Fruit fly (Drosophila melanogaster): ENCODE measurements around the gene GCC88.
A peak's percentile ranks its signal among the peaks of the same experiment; 100 is the strongest.

The GCC88 gene

DNA sequence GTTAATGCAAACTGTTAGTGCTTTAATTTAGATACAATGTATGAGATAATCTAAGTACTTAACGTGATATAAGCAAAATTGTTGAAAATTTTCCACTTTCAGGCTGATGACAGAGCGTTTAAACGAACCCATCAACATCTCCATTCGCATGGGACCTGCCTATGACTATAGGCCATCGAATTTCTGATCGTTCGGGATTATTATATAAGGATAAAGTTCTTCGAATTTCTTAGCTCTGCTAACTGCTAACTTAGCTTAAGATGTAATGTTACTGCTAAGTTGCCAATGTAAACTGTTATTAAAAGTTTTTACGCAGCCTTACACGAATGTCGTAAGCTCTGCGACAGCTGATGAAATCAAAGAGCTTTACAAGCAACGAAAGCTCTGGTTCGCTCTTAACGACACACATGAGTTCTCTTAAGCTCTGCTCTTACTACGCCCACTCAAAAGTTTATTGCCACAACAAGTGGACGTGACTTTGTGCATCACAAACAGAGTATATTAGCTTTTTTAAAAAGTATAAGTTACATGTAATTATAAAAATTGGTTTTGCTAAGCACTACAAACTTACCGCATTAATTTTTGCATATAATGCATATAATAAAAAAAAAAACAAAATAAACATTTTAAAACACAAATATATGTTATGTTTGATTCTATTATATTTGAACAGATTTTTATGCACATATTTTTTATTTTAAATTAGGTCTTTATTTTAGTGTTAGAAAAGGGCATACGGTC lies 33.6 kb downstream of the GCC88 start:
- peak; percentile 84 for TF ChIP-seq CG1620 (GFP tag; optimal IDR thresholded peaks at IDR 0.05)
- TF ChIP-seq CG5204 (GFP tag; optimal IDR thresholded peaks at IDR 0.05) = peak; percentile 94
- peak; percentile 96 for TF ChIP-seq CG14711 (tag; optimal IDR thresholded peaks at IDR 0.05)
- peak; percentile 99 for TF ChIP-seq CG12768 (GFP tag; optimal IDR thresholded peaks at IDR 0.05)
- peak; percentile 89 for TF ChIP-seq tj (GFP tag; optimal IDR thresholded peaks at IDR 0.05)
- peak; percentile 89 for TF ChIP-seq Hr96 (GFP tag; optimal IDR thresholded peaks at IDR 0.05)
- TF ChIP-seq CG7101 (tag; optimal IDR thresholded peaks at IDR 0.05) = peak; percentile 98
- no peak for TF ChIP-seq cnc (optimal IDR thresholded peaks at IDR 0.05)
- peak; percentile 83 for TF ChIP-seq toe (GFP tag; optimal IDR thresholded peaks at IDR 0.05)
- peak; percentile 98 for TF ChIP-seq CG11617 (GFP tag; optimal IDR thresholded peaks at IDR 0.05)
- peak; percentile 93 for TF ChIP-seq pad (GFP tag; optimal IDR thresholded peaks at IDR 0.05)
- peak; percentile 98 for TF ChIP-seq Clk (GFP tag; optimal IDR thresholded peaks at IDR 0.05)
- peak; percentile 88 for TF ChIP-seq ovo (GFP tag; optimal IDR thresholded peaks at IDR 0.05)
- TF ChIP-seq Crg-1 (GFP tag; optimal IDR thresholded peaks at IDR 0.05) = peak; percentile 80
- TF ChIP-seq bab1 (GFP tag; optimal IDR thresholded peaks at IDR 0.05) = peak; percentile 95
- peak; percentile 98 for TF ChIP-seq cic (GFP tag; optimal IDR thresholded peaks at IDR 0.05)
- TF ChIP-seq CG7045 (GFP tag; optimal IDR thresholded peaks at IDR 0.05) = peak; percentile 100
- peak; percentile 97 for TF ChIP-seq CG33017 (tag; optimal IDR thresholded peaks at IDR 0.05)
- TF ChIP-seq Mnt (GFP tag; optimal IDR thresholded peaks at IDR 0.05) = no peak
- peak; percentile 96 for TF ChIP-seq kay (GFP tag; ENCODE audit: borderline replicate concordance)

DNA sequence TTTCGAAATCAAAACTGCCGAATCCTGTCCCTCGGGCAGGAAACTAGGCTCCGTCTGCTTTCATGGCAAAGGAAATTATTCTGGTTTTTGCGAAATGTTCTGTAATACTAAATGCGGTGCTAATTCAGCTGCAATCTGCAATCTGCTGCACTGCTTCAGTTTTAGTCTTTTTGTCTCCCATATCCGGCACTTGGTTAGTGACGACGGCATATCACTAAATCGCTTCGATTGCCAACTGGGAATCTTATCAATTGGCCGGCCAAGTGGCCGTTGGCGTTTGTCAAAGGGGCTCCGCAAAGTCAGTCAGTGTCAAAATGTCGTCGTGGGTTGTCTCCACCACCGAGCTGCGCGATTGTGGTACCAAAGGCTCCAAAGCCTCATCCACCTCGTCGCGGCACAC lies 34.6 kb downstream of the GCC88 start, which contains the start of gene CG18577:
Gene CG18577 (plus strand): TSS at position 301 of the 400 bp plus-strand sequence.
- no peak for TF ChIP-seq CG7101 (tag; optimal IDR thresholded peaks at IDR 0.05)
- peak; percentile 80 for TF ChIP-seq cic (GFP tag; optimal IDR thresholded peaks at IDR 0.05)
- no peak for TF ChIP-seq CG1620 (GFP tag; optimal IDR thresholded peaks at IDR 0.05)
- no peak for TF ChIP-seq ovo (GFP tag; optimal IDR thresholded peaks at IDR 0.05)

DNA sequence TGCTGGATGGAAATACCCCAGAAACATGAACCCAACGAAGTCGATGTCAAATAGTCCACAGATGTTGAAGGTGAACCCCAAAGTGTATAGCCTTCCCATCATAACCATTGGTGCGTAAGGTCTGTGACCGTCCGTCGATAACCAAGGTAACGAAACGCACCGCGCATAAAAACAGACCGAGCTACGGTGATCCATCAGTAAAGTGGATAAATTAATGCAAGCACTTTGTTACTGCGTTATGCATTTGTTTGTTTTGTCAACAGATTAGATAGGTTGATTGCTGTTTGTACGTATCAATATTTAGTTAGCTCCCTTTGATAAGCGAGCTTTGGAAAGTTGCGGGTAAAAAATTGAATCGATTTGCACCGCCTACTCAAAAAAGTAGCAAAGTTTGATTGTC lies 52.1 kb downstream of the GCC88 start:
- TF ChIP-seq toe (GFP tag; optimal IDR thresholded peaks at IDR 0.05) (no peak), CG1620 (GFP tag; optimal IDR thresholded peaks at IDR 0.05) (no peak), CG33017 (tag; optimal IDR thresholded peaks at IDR 0.05) (peak; percentile 33), CG12768 (GFP tag; optimal IDR thresholded peaks at IDR 0.05) (peak; percentile 66), Mnt (GFP tag; optimal IDR thresholded peaks at IDR 0.05) (peak; percentile 2), CG11617 (GFP tag; optimal IDR thresholded peaks at IDR 0.05) (peak; percentile 9), CG5204 (GFP tag; optimal IDR thresholded peaks at IDR 0.05) (peak; percentile 12), CG14711 (tag; optimal IDR thresholded peaks at IDR 0.05) (peak; percentile 36), Hr96 (GFP tag; optimal IDR thresholded peaks at IDR 0.05) (no peak), bab1 (GFP tag; optimal IDR thresholded peaks at IDR 0.05) (no peak), tj (GFP tag; optimal IDR thresholded peaks at IDR 0.05) (no peak), cnc (optimal IDR thresholded peaks at IDR 0.05) (no peak), kay (GFP tag; ENCODE audit: borderline replicate concordance) (peak; percentile 59), CG7045 (GFP tag; optimal IDR thresholded peaks at IDR 0.05) (peak; percentile 49), ovo (GFP tag; optimal IDR thresholded peaks at IDR 0.05) (no peak), CG7101 (tag; optimal IDR thresholded peaks at IDR 0.05) (peak; percentile 53), pad (GFP tag; optimal IDR thresholded peaks at IDR 0.05) (no peak), Crg-1 (GFP tag; optimal IDR thresholded peaks at IDR 0.05) (no peak), Clk (GFP tag; optimal IDR thresholded peaks at IDR 0.05) (no peak), cic (GFP tag; optimal IDR thresholded peaks at IDR 0.05) (peak; percentile 60)

Measured in whole organism, adult.